Worm (Caenorhabditis elegans): Measurements from ENCODE around the gene Y47D3A.32.

The Y47D3A.32 gene

ce11 chrIII:11234742-11235141 is 17.4 kb upstream of the Y47D3A.32 start, which contains the start of gene Y47D3A.34:
TSS of gene Y47D3A.34 (minus strand) at chrIII:11234861.
- TF ChIP-seq tbp1 (GFP tag; optimal IDR thresholded peaks at IDR 0.05) (no peak), ets-4 (GFP tag; optimal IDR thresholded peaks at IDR 0.05) (no peak), atf-7 (tag; optimal IDR thresholded peaks at IDR 0.05) (no peak), ceh-40 (GFP tag; IDR thresholded peaks at IDR 0.05) (no peak), lin-26 (GFP tag; IDR thresholded peaks at IDR 0.05) (no peak), ceh-27 (GFP tag; optimal IDR thresholded peaks at IDR 0.05) (no peak), sdz-38 (tag; optimal IDR thresholded peaks at IDR 0.05) (no peak), rcor-1 (GFP tag; IDR thresholded peaks at IDR 0.05) (no peak)

- TF ChIP-seq zfh-2 (GFP tag; conservative IDR thresholded peaks at IDR 0.05) (peak; percentile 52), dox-1 (GFP tag; IDR thresholded peaks at IDR 0.05) (peak; percentile 42; the same call in 1 of the 2 replicates), mxl-1 (tag; optimal IDR thresholded peaks at IDR 0.05) (no peak), K12H6.12 (tag; optimal IDR thresholded peaks at IDR 0.05) (no peak), nhr-80 (tag; optimal IDR thresholded peaks at IDR 0.05) (peak; percentile 25), B0336.3 (GFP tag; IDR thresholded peaks at IDR 0.05) (peak; percentile 33; the same call in 1 of the 2 replicates), cebp-2 (GFP tag; IDR thresholded peaks at IDR 0.05) (no peak), ceh-100 (GFP tag; IDR thresholded peaks at IDR 0.05) (peak; percentile 55), Y67H2A.10 (GFP tag; conservative IDR thresholded peaks at IDR 0.05) (no peak), T26A5.8 (tag; optimal IDR thresholded peaks at IDR 0.05) (no peak), mcd-1 (GFP tag; IDR thresholded peaks at IDR 0.05) (peak; percentile 53), let-607 (tag; optimal IDR thresholded peaks at IDR 0.05) (no peak), egrh-3 (GFP tag; IDR thresholded peaks at IDR 0.05) (0 out of 2 replicates have a peak, but pooled peaks have one; percentile 5), tbp1 (GFP tag; optimal IDR thresholded peaks at IDR 0.05) (peak; percentile 9), hmg-1.2 (GFP tag; IDR thresholded peaks at IDR 0.05) (peak; percentile 13; the same call in 1 of the 2 replicates), Y53G8AR.9 (GFP tag; conservative IDR thresholded peaks at IDR 0.05) (no peak), F52B5.7 (tag; optimal IDR thresholded peaks at IDR 0.05) (no peak), dpff-1 (tag; optimal IDR thresholded peaks at IDR 0.05) (no peak), K11D2.4 (GFP tag; IDR thresholded peaks at IDR 0.05) (no peak), madf-6 (GFP tag; IDR thresholded peaks at IDR 0.05) (no peak), rpc-1 (optimal IDR thresholded peaks at IDR 0.05) (peak; percentile 19), rpc-1 (tag; optimal IDR thresholded peaks at IDR 0.05) (no peak), F39B2.1 (GFP tag; IDR thresholded peaks at IDR 0.05) (no peak), snpc-3.4 (tag; optimal IDR thresholded peaks at IDR 0.05) (peak; percentile 39), aptf-2 (GFP tag; conservative IDR thresholded peaks at IDR 0.05) (no peak), snpc-4 (GFP tag; optimal IDR thresholded peaks at IDR 0.05) (no peak), snpc-4 (tag; optimal IDR thresholded peaks at IDR 0.05) (peak in 1 of 4 experiments; percentile 6), attf-5 (GFP tag; optimal IDR thresholded peaks at IDR 0.05) (peak; percentile 73), ceh-40 (GFP tag; IDR thresholded peaks at IDR 0.05) (no peak)
Measured at ce11 chrIII:11236788-11237187, 15.4 kb upstream of the Y47D3A.32 start, which contains the start of the genes Y47D3A.14 and aakb-2. TSS of gene Y47D3A.14 (minus strand) at chrIII:11236868. TSS of gene aakb-2 (plus strand) at chrIII:11237143.

DNA sequence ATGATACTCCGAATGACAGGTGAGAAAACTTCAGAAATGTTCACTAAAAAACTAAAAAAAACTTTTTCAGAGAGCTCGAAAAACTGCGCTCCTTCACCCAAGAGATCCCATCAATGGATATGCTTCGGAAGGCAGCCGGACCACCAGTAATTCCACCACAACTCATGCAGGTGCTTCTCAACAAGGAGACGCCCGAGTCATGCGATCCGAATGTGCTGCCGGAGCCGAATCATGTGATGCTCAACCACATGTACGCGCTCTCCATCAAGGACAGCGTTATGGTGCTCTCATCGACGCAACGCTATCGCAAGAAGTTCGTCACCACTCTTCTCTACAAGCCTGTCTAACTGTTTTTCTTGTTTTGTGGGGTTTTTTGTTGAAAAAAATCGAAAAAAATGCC is 14.4 kb upstream of the Y47D3A.32 start:
- no peak for TF ChIP-seq attf-5 (GFP tag; optimal IDR thresholded peaks at IDR 0.05)
- no peak for TF ChIP-seq lin-35 (GFP tag; optimal IDR thresholded peaks at IDR 0.05)
- TF ChIP-seq C17E4.6 (GFP tag; IDR thresholded peaks at IDR 0.05) = no peak
- TF ChIP-seq ama-1 (optimal IDR thresholded peaks at IDR 0.05) = no peak
- TF ChIP-seq ama-1 (GFP tag; optimal IDR thresholded peaks at IDR 0.05) = no peak
- TF ChIP-seq rec-8 (tag; optimal IDR thresholded peaks at IDR 0.05) = no peak
- TF ChIP-seq gei-17 (GFP tag; optimal IDR thresholded peaks at IDR 0.05) = no peak
- TF ChIP-seq lir-1 (GFP tag; conservative IDR thresholded peaks at IDR 0.05) = no peak
- no peak for TF ChIP-seq ceh-40 (GFP tag; IDR thresholded peaks at IDR 0.05)
- no peak for TF ChIP-seq hrde-1 (tag; optimal IDR thresholded peaks at IDR 0.05; ENCODE audit: borderline replicate concordance)
- TF ChIP-seq sdz-38 (tag; optimal IDR thresholded peaks at IDR 0.05) = no peak

All from whole organism, young adult.